Fruit fly (Drosophila melanogaster) whole organism, embryonic: ENCODE measurements around the gene Mst98Ca.
A peak's percentile ranks its signal among the peaks of the same experiment; 100 is the strongest.

ENCODE experiments used
- CG10431 ChIP-seq: fragments of 200-800 bp; sonication (Bioruptor generic); optimal IDR thresholded peaks from 3 replicates; lab custom pipeline; 2018; ENCODE audit warnings: missing biosample characterization, mild to moderate bottlenecking, missing genetic modification characterization
- CG11560 ChIP-seq: fragments of 200-800 bp; sonication (Bioruptor generic); IDR thresholded peaks from 3 replicates; pipeline ENCODE4 v1.3.6; 2022; ENCODE audit warnings: missing biosample characterization, missing genetic modification characterization
- CG12071 ChIP-seq: fragments of 200-800 bp; sonication (Bioruptor generic); optimal IDR thresholded peaks from 3 replicates; lab custom pipeline; 2018; ENCODE audit warnings: missing biosample characterization, mild to moderate bottlenecking, missing genetic modification characterization
- CG12155 ChIP-seq: fragments of 200-800 bp; sonication (Bioruptor generic); optimal IDR thresholded peaks from 3 replicates; lab custom pipeline; 2016; ENCODE audit warnings: missing biosample characterization, missing genetic modification characterization
- CG12236 ChIP-seq: fragments of 200-800 bp; sonication (Bioruptor generic); optimal IDR thresholded peaks from 2 replicates; lab custom pipeline; 2016; ENCODE audit warnings: missing biosample characterization, missing genetic modification characterization
- CG13287 ChIP-seq: fragments of 200-800 bp; sonication (Bioruptor generic); IDR thresholded peaks from 2 replicates; pipeline ENCODE4 v1.3.6; 2022; ENCODE audit warnings: missing biosample characterization, missing genetic modification characterization; ENCODE audit not compliant: partially characterized antibody
- CG13296 ChIP-seq: fragments of 200-800 bp; sonication (Bioruptor generic); optimal IDR thresholded peaks from 3 replicates; lab custom pipeline; 2018; ENCODE audit warnings: missing biosample characterization, mild to moderate bottlenecking, missing genetic modification characterization
- CG15601 ChIP-seq: fragments of 200-800 bp; sonication (Bioruptor generic); optimal IDR thresholded peaks from 3 replicates; lab custom pipeline; 2019; ENCODE audit warnings: missing biosample characterization, mild to moderate bottlenecking, missing genetic modification characterization, moderate library complexity
- CG1603 ChIP-seq: fragments of 200-800 bp; sonication (Bioruptor generic); optimal IDR thresholded peaks from 2 replicates; lab custom pipeline; 2019; ENCODE audit warnings: missing biosample characterization, mild to moderate bottlenecking, missing genetic modification characterization, moderate library complexity
- CG16813 ChIP-seq: fragments of 200-800 bp; sonication (Bioruptor generic); IDR thresholded peaks from 3 replicates; pipeline ENCODE4 v1.3.6; 2022; ENCODE audit warnings: missing biosample characterization, missing genetic modification characterization; ENCODE audit not compliant: partially characterized antibody
- CG17328 ChIP-seq: fragments of 200-800 bp; sonication (Bioruptor generic); IDR thresholded peaks from 2 replicates; pipeline ENCODE4 v1.3.6; 2022; ENCODE audit warnings: missing biosample characterization, missing genetic modification characterization
- CG17802 ChIP-seq: fragments of 200-800 bp; sonication (Bioruptor generic); optimal IDR thresholded peaks from 2 replicates; lab custom pipeline; 2018; ENCODE audit warnings: missing biosample characterization, mild to moderate bottlenecking, missing genetic modification characterization, moderate library complexity
- CG1792 ChIP-seq: fragments of 200-800 bp; sonication (Bioruptor generic); optimal IDR thresholded peaks from 2 replicates; lab custom pipeline; 2016; ENCODE audit warnings: missing biosample characterization, missing genetic modification characterization
- CG18599 ChIP-seq: fragments of 200-800 bp; sonication (Bioruptor generic); optimal IDR thresholded peaks from 3 replicates; lab custom pipeline; 2017; ENCODE audit warnings: missing biosample characterization, missing genetic modification characterization, mild to moderate bottlenecking, moderate library complexity, missing genetic modification reagents
- CG18619 ChIP-seq: fragments of 200-800 bp; sonication (Bioruptor generic); optimal IDR thresholded peaks from 3 replicates; lab custom pipeline; 2017; ENCODE audit warnings: missing biosample characterization, mild to moderate bottlenecking, missing genetic modification characterization
- CG18764 ChIP-seq: fragments of 200-800 bp; sonication (Bioruptor generic); optimal IDR thresholded peaks from 3 replicates; lab custom pipeline; 2016; ENCODE audit warnings: missing biosample characterization, missing genetic modification characterization
- CG2120 ChIP-seq: fragments of 200-800 bp; sonication (Bioruptor generic); optimal IDR thresholded peaks from 3 replicates; lab custom pipeline; 2016; ENCODE audit warnings: missing biosample characterization, missing genetic modification characterization
- CG3163 ChIP-seq: fragments of 200-800 bp; sonication (Bioruptor generic); optimal IDR thresholded peaks from 3 replicates; lab custom pipeline; 2016; ENCODE audit warnings: missing biosample characterization, missing genetic modification characterization
- CG6254 ChIP-seq: fragments of 200-800 bp; sonication (Bioruptor generic); optimal IDR thresholded peaks from 3 replicates; lab custom pipeline; 2017; ENCODE audit warnings: mild to moderate bottlenecking, missing biosample characterization, missing genetic modification reagents, missing genetic modification characterization
- CG6791 ChIP-seq: fragments of 200-800 bp; sonication (Bioruptor generic); IDR thresholded peaks from 3 replicates; pipeline ENCODE4 v1.3.6; 2022; ENCODE audit warnings: missing biosample characterization, missing genetic modification characterization; ENCODE audit not compliant: partially characterized antibody
- CG8359 ChIP-seq: fragments of 200-800 bp; sonication (Bioruptor generic); optimal IDR thresholded peaks from 2 replicates; lab custom pipeline; 2017; ENCODE audit warnings: missing biosample characterization, mild to moderate bottlenecking, missing genetic modification characterization, borderline replicate concordance
- Dp ChIP-seq: fragments of 200-800 bp; sonication (Bioruptor generic); optimal IDR thresholded peaks from 2 replicates; lab custom pipeline; 2018; ENCODE audit warnings: missing biosample characterization, mild to moderate bottlenecking, missing genetic modification characterization, moderate library complexity
- GATAe ChIP-seq: fragments of 200-800 bp; sonication (Bioruptor generic); conservative IDR thresholded peaks from 2 replicates; pipeline ENCODE4 v1.3.6; 2022; ENCODE audit warnings: missing biosample characterization, missing genetic modification characterization
- Hr3 ChIP-seq: fragments of 200-800 bp; sonication (Bioruptor generic); optimal IDR thresholded peaks from 3 replicates; lab custom pipeline; 2016; ENCODE audit warnings: missing biosample characterization, missing genetic modification characterization
- Hsf ChIP-seq: fragments of 200-800 bp; sonication (Bioruptor generic); optimal IDR thresholded peaks from 3 replicates; lab custom pipeline; 2016; ENCODE audit warnings: missing biosample characterization, missing genetic modification characterization
- MBD-R2 ChIP-seq: fragments of 200-800 bp; sonication (Bioruptor generic); IDR thresholded peaks from 2 replicates; pipeline ENCODE4 v1.3.6; 2022; ENCODE audit warnings: missing biosample characterization, missing genetic modification characterization
- Neu2 ChIP-seq: fragments of 200-800 bp; sonication (Bioruptor generic); optimal IDR thresholded peaks from 3 replicates; lab custom pipeline; 2016; ENCODE audit warnings: missing biosample characterization, missing genetic modification characterization, borderline replicate concordance
- Scr ChIP-seq: fragments of 200-800 bp; sonication (Bioruptor generic); IDR thresholded peaks from 2 replicates; pipeline ENCODE4 v1.3.6; 2022; ENCODE audit warnings: missing biosample characterization, missing genetic modification characterization; ENCODE audit not compliant: partially characterized antibody
- Spps ChIP-seq: fragments of 200-800 bp; sonication (Bioruptor generic); optimal IDR thresholded peaks from 2 replicates; lab custom pipeline; 2018; ENCODE audit warnings: missing biosample characterization, mild to moderate bottlenecking, missing genetic modification characterization
- TFAM ChIP-seq: fragments of 200-800 bp; sonication (Bioruptor generic); optimal IDR thresholded peaks from 2 replicates; lab custom pipeline; 2017; ENCODE audit warnings: missing biosample characterization, missing genetic modification characterization, inconsistent platforms
- cas ChIP-seq: fragments of 200-800 bp; sonication (Bioruptor generic); IDR thresholded peaks from 2 replicates; pipeline ENCODE4 v1.3.6; 2022; ENCODE audit warnings: missing biosample characterization, missing genetic modification characterization
- dmrt99B ChIP-seq: fragments of 200-800 bp; sonication (Bioruptor generic); optimal IDR thresholded peaks from 2 replicates; lab custom pipeline; 2018; ENCODE audit warnings: missing biosample characterization, mild to moderate bottlenecking, missing genetic modification characterization, moderate library complexity
- fd102C ChIP-seq: fragments of 200-800 bp; sonication (Bioruptor generic); optimal IDR thresholded peaks from 2 replicates; lab custom pipeline; 2018; ENCODE audit warnings: missing biosample characterization, mild to moderate bottlenecking, missing genetic modification characterization, moderate library complexity
- fd96Cb ChIP-seq: fragments of 200-800 bp; sonication (Bioruptor generic); optimal IDR thresholded peaks from 2 replicates; lab custom pipeline; 2018; ENCODE audit warnings: missing biosample characterization, mild to moderate bottlenecking, missing genetic modification characterization, moderate library complexity
- fru ChIP-seq: fragments of >200 bp; optimal IDR thresholded peaks from 2 replicates; lab custom pipeline; 2017
- ind ChIP-seq: fragments of 200-800 bp; sonication (Bioruptor generic); optimal IDR thresholded peaks from 3 replicates; lab custom pipeline; 2016; ENCODE audit warnings: missing biosample characterization, missing genetic modification characterization
- kni ChIP-seq: fragments of 200-800 bp; sonication (Bioruptor generic); optimal IDR thresholded peaks from 3 replicates; lab custom pipeline; 2017; ENCODE audit warnings: mild to moderate bottlenecking, missing biosample characterization, missing genetic modification reagents, missing genetic modification characterization
- lab ChIP-seq: fragments of 200-800 bp; sonication (Bioruptor generic); optimal IDR thresholded peaks from 3 replicates; lab custom pipeline; 2017; ENCODE audit warnings: missing biosample characterization, missing genetic modification characterization, mild to moderate bottlenecking, moderate library complexity, missing genetic modification reagents
- lmd ChIP-seq: fragments of 200-800 bp; sonication (Bioruptor generic); IDR thresholded peaks from 2 replicates; pipeline ENCODE4 v1.3.6; 2022; ENCODE audit warnings: missing biosample characterization, missing genetic modification characterization
- mld ChIP-seq: fragments of 200-800 bp; sonication (Bioruptor generic); IDR thresholded peaks from 3 replicates; pipeline ENCODE4 v1.3.6; 2022; ENCODE audit warnings: missing biosample characterization, missing genetic modification characterization; ENCODE audit not compliant: partially characterized antibody
- pho ChIP-seq: fragments of 200-800 bp; sonication (Bioruptor generic); optimal IDR thresholded peaks from 2 replicates; lab custom pipeline; 2016; ENCODE audit warnings: missing biosample characterization, missing genetic modification characterization
- repo ChIP-seq: fragments of 200-800 bp; sonication (Bioruptor generic); optimal IDR thresholded peaks from 2 replicates; lab custom pipeline; 2016; ENCODE audit warnings: missing biosample characterization, missing genetic modification characterization
- run ChIP-seq: fragments of 200-800 bp; sonication (Bioruptor generic); optimal IDR thresholded peaks from 3 replicates; lab custom pipeline; 2018; ENCODE audit warnings: missing biosample characterization, mild to moderate bottlenecking, missing genetic modification characterization
- shn ChIP-seq: fragments of 200-800 bp; sonication (Bioruptor generic); optimal IDR thresholded peaks from 3 replicates; lab custom pipeline; 2016; ENCODE audit warnings: missing biosample characterization, missing genetic modification characterization
- ttk ChIP-seq: fragments of 200-800 bp; sonication (Bioruptor generic); IDR thresholded peaks from 2 replicates; pipeline ENCODE4 v2.1.2; 2022; ENCODE audit warnings: missing biosample characterization, missing genetic modification characterization
- unpg ChIP-seq: fragments of 200-800 bp; sonication (Bioruptor generic); optimal IDR thresholded peaks from 3 replicates; lab custom pipeline; 2018; ENCODE audit warnings: missing biosample characterization, mild to moderate bottlenecking, missing genetic modification characterization, moderate library complexity
- vfl ChIP-seq: fragments of 200-800 bp; sonication (Bioruptor generic); optimal IDR thresholded peaks from 2 replicates; lab custom pipeline; 2016; ENCODE audit warnings: missing biosample characterization, missing genetic modification characterization
- zen2 ChIP-seq: fragments of 200-800 bp; sonication (Bioruptor generic); IDR thresholded peaks from 3 replicates; pipeline ENCODE4 v1.3.6; 2022; ENCODE audit warnings: missing biosample characterization, missing genetic modification characterization; ENCODE audit not compliant: partially characterized antibody
- zfh1 ChIP-seq: fragments of 200-800 bp; sonication (Bioruptor generic); IDR thresholded peaks from 3 replicates; pipeline ENCODE4 v1.3.6; 2022; ENCODE audit warnings: missing biosample characterization, missing genetic modification characterization

Gene Mst98Ca

DNA sequence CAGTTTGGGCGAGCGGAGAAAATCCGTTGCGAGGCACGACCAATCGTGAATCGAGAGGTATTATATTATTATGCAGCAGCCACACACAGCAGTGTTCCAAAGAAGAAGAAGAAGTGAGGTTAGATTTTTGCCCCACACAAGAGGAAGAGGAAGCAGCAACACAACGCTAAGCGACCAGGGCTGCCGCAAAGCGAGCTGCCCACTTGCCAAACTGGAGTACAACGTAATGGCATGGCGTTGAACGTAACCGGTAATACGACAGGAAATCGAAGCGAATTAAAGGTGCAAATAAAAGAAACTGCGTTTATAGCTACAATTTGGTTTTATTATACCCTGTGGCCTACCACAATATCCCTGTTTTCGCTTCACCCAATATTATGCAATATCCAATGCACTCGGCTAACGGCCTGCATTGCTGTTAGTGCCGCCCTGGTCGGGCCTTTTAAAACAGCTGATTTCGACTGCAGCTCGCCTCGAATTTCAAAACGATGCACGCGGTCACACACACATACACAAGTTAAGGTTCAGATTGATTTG, 44.4 kb downstream of the Mst98Ca start (continued):
- TF ChIP-seq ind (GFP tag; lab: Kevin White, UChicago) (peak; percentile 75), CG6791 (GFP tag; lab: Robert Waterston, UW) (peak; percentile 59; the same call in 1 of the 3 replicates), zfh1 (GFP tag; lab: Robert Waterston, UW) (peak; percentile 79), CG6254 (GFP tag; lab: Kevin White, UChicago) (no peak), CG16813 (peak; percentile 27; the same call in 1 of the 3 replicates), unpg (peak; percentile 75), CG18764 (GFP tag; lab: Kevin White, UChicago) (peak; percentile 73), cas (GFP tag; lab: Robert Waterston, UW) (0 out of 2 replicates have a peak, but pooled peaks have one; percentile 30), Hr3 (GFP tag; lab: Kevin White, UChicago) (peak; percentile 70), CG2120 (peak; percentile 63), Dp (no peak), CG18599 (GFP tag; lab: Kevin White, UChicago) (peak; percentile 56), Hsf (peak; percentile 73), CG13296 (GFP tag; lab: Kevin White, UChicago) (peak; percentile 76), shn (peak; percentile 80), CG1603 (tag; lab: Kevin White, UChicago) (peak; percentile 91), MBD-R2 (GFP tag; lab: Robert Waterston, UW) (peak; percentile 64), repo (GFP tag; lab: Kevin White, UChicago) (peak; percentile 73), pho (GFP tag; lab: Kevin White, UChicago) (peak; percentile 82), Scr (GFP tag; lab: Robert Waterston, UW) (no peak; the same call in 1 of the 2 replicates), CG11560 (tag; lab: Robert Waterston, UW) (no peak), CG3163 (peak; percentile 74), mld (no peak), lmd (GFP tag; lab: Robert Waterston, UW) (peak; percentile 78), CG17328 (GFP tag; lab: Robert Waterston, UW) (peak; percentile 61; the same call in 1 of the 2 replicates), CG10431 (GFP tag; lab: Kevin White, UChicago) (peak; percentile 86), kni (peak; percentile 93), ttk (GFP tag; lab: Robert Waterston, UW) (peak; percentile 51; the same call in 1 of the 2 replicates), zen2 (no peak), CG12071 (GFP tag; lab: Kevin White, UChicago) (peak; percentile 53), CG8359 (GFP tag; lab: Kevin White, UChicago) (no peak), vfl (GFP tag; lab: Kevin White, UChicago) (peak; percentile 64), Neu2 (peak; percentile 9), fd102C (peak; percentile 8), Spps (tag; lab: Kevin White, UChicago) (peak; percentile 27), lab (peak; percentile 84), CG17802 (tag; lab: Kevin White, UChicago) (no peak), CG12236 (peak; percentile 71), CG1792 (GFP tag; lab: Kevin White, UChicago) (peak; percentile 67), fru (lab: Kevin White, UChicago) (peak; percentile 24), TFAM (GFP tag; lab: Kevin White, UChicago) (peak; percentile 28), dmrt99B (peak; percentile 62), CG12155 (GFP tag; lab: Kevin White, UChicago) (peak; percentile 40), run (tag; lab: Kevin White, UChicago) (no peak), GATAe (GFP tag; lab: Robert Waterston, UW) (no peak), CG13287 (GFP tag; lab: Robert Waterston, UW) (peak; percentile 15; the same call in 1 of the 2 replicates), CG15601 (tag; lab: Kevin White, UChicago) (peak; percentile 78), fd96Cb (tag; lab: Kevin White, UChicago) (peak; percentile 53), CG18619 (GFP tag; lab: Kevin White, UChicago) (peak; percentile 51)
